Worm (Caenorhabditis elegans) whole organism, L1 larva: Measurements from ENCODE around the gene srlf-24.

Experiments
- C34B4.2 ChIP-seq: sonication (generic microtip); optimal IDR thresholded peaks from 2 replicates; lab custom pipeline; 2017; ENCODE audit warnings: mild to moderate bottlenecking, missing genetic modification characterization, missing compliant biosample characterization
- F16B12.6 ChIP-seq: fragments of 150-350 bp; optimal IDR thresholded peaks from 2 replicates; lab custom pipeline; 2014; ENCODE audit warnings: missing biosample characterization, missing genetic modification characterization
- Y116A8C.19 ChIP-seq: sonication (generic microtip); optimal IDR thresholded peaks from 2 replicates; lab custom pipeline; 2016; ENCODE audit warnings: missing compliant biosample characterization, missing genetic modification characterization, borderline replicate concordance
- aha-1 ChIP-seq: fragments of 150-350 bp; optimal IDR thresholded peaks from 2 replicates; lab custom pipeline; 2014; ENCODE audit warnings: missing biosample characterization, missing genetic modification characterization
- alr-1 ChIP-seq: fragments of 200-800 bp; sonication (Bioruptor generic); optimal IDR thresholded peaks from 2 replicates; lab custom pipeline; 2018; ENCODE audit warnings: borderline replicate concordance, mild to moderate bottlenecking, missing genetic modification characterization, missing compliant biosample characterization
- ama-1 ChIP-seq: fragments of 150-350 bp; optimal IDR thresholded peaks from 2 replicates; lab custom pipeline; 2014
- blmp-1 ChIP-seq: fragments of 150-350 bp; optimal IDR thresholded peaks from 2 replicates; lab custom pipeline; 2014; ENCODE audit warnings: missing biosample characterization, missing genetic modification characterization
- ceh-8 ChIP-seq: fragments of 200-800 bp; sonication (Bioruptor generic); optimal IDR thresholded peaks from 2 replicates; lab custom pipeline; 2018; ENCODE audit warnings: mild to moderate bottlenecking, missing genetic modification characterization, moderate library complexity, missing compliant biosample characterization
- ceh-82 ChIP-seq, 3 experiments: fragments of 150-350 bp in 1 of 3; sonication (generic microtip) in 2 of 3; optimal IDR thresholded peaks; 2 replicates each; lab custom pipeline; 2014 to 2017; ENCODE audit warnings: missing biosample characterization in 3 of 3, missing genetic modification characterization in 3 of 3
- ceh-88 ChIP-seq: fragments of 200-800 bp; sonication (Bioruptor generic); IDR thresholded peaks from 2 replicates; pipeline ENCODE4 v1.3.6; 2022; ENCODE audit warnings: missing genetic modification characterization, missing compliant biosample characterization
- ceh-90 ChIP-seq: sonication (generic microtip); optimal IDR thresholded peaks from 2 replicates; lab custom pipeline; 2016; ENCODE audit warnings: missing genetic modification characterization, missing compliant biosample characterization
- ces-1 ChIP-seq: fragments of 150-350 bp; optimal IDR thresholded peaks from 2 replicates; lab custom pipeline; 2014; ENCODE audit warnings: missing biosample characterization, missing genetic modification reagents, missing genetic modification characterization
- efl-3 ChIP-seq: fragments of 200-800 bp; sonication (Bioruptor generic); optimal IDR thresholded peaks from 2 replicates; lab custom pipeline; 2018; ENCODE audit warnings: mild to moderate bottlenecking, missing genetic modification characterization, missing compliant biosample characterization
- egl-13 ChIP-seq: sonication (generic microtip); optimal IDR thresholded peaks from 2 replicates; lab custom pipeline; 2016; ENCODE audit warnings: missing genotype, missing genetic modification reagents, missing genetic modification characterization, missing compliant biosample characterization
- egl-27 ChIP-seq, 2 experiments: fragments of 150-350 bp in 1 of 2; sonication (generic microtip); optimal IDR thresholded peaks; 3 replicates each; lab custom pipeline; 2017 to 2018; ENCODE audit warnings: missing biosample characterization in 2 of 2, missing genetic modification characterization in 2 of 2, missing genetic modification reagents in 2 of 2
- elt-2 ChIP-seq: sonication (generic microtip); optimal IDR thresholded peaks from 2 replicates; lab custom pipeline; 2016; ENCODE audit warnings: missing genetic modification characterization, mild to moderate bottlenecking, inconsistent platforms, missing compliant biosample characterization, missing genetic modification reagents
- elt-3 ChIP-seq, 6 experiments: fragments of 150-350 bp in 1 of 6; sonication (generic microtip); optimal IDR thresholded peaks; 2 replicates each; lab custom pipeline; 2017 to 2018; ENCODE audit warnings: missing biosample characterization in 6 of 6, missing genetic modification characterization in 6 of 6, inconsistent platforms in 1 of 6
- ets-5 ChIP-seq: fragments of 200-800 bp; sonication (Bioruptor generic); IDR thresholded peaks from 2 replicates; pipeline ENCODE4 v1.3.6; 2022; ENCODE audit warnings: missing genetic modification characterization, missing compliant biosample characterization
- fkh-10 ChIP-seq: sonication (generic microtip); optimal IDR thresholded peaks from 2 replicates; lab custom pipeline; 2017; ENCODE audit warnings: missing biosample characterization, missing genetic modification reagents, missing genetic modification characterization
- fkh-8 ChIP-seq: sonication (generic microtip); optimal IDR thresholded peaks from 2 replicates; lab custom pipeline; 2016; ENCODE audit warnings: mild to moderate bottlenecking, missing genetic modification characterization, missing compliant biosample characterization
- irx-1 ChIP-seq: sonication (generic microtip); optimal IDR thresholded peaks from 2 replicates; lab custom pipeline; 2016; ENCODE audit warnings: missing genetic modification characterization, missing compliant biosample characterization
- isw-1 ChIP-seq: fragments of 200-800 bp; sonication (Bioruptor generic); IDR thresholded peaks from 2 replicates; pipeline ENCODE4 v1.3.6; 2022; ENCODE audit warnings: missing genetic modification characterization, missing compliant biosample characterization
- jun-1 ChIP-seq: fragments of 150-350 bp; optimal IDR thresholded peaks from 2 replicates; lab custom pipeline; 2014; ENCODE audit warnings: missing biosample characterization, missing genetic modification reagents, missing genetic modification characterization
- lin-35 ChIP-seq, 2 experiments: fragments of 150-350 bp; optimal IDR thresholded peaks; 2 replicates each; lab custom pipeline; 2014; ENCODE audit warnings: missing biosample characterization in 2 of 2, missing genetic modification characterization in 2 of 2, missing genetic modification reagents in 2 of 2
- lin-39 ChIP-seq: fragments of 150-350 bp; optimal IDR thresholded peaks from 2 replicates; lab custom pipeline; 2014; ENCODE audit warnings: missing biosample characterization, missing genetic modification reagents, missing genetic modification characterization
- lir-3 ChIP-seq: sonication (generic microtip); optimal IDR thresholded peaks from 2 replicates; lab custom pipeline; 2016; ENCODE audit warnings: mild to moderate bottlenecking, missing genetic modification characterization, moderate library complexity, missing compliant biosample characterization; ENCODE audit not compliant: poor library complexity
- lsy-2 ChIP-seq, 2 experiments: fragments of 150-350 bp; optimal IDR thresholded peaks; 2 replicates each; lab custom pipeline; 2014; ENCODE audit warnings: missing biosample characterization in 2 of 2, missing genetic modification characterization in 2 of 2
- mdl-1 ChIP-seq, 2 experiments: fragments of 150-350 bp; optimal IDR thresholded peaks; 2 replicates each; lab custom pipeline; 2014 to 2017; ENCODE audit warnings: missing biosample characterization in 2 of 2, missing genetic modification characterization in 2 of 2, inconsistent platforms in 1 of 2
- mef-2 ChIP-seq: fragments of 150-350 bp; optimal IDR thresholded peaks from 2 replicates; lab custom pipeline; 2014; ENCODE audit warnings: missing biosample characterization, missing genetic modification characterization
- nhr-11 ChIP-seq: fragments of 150-350 bp; optimal IDR thresholded peaks from 2 replicates; lab custom pipeline; 2014; ENCODE audit warnings: missing biosample characterization, missing genetic modification characterization
- nhr-19 ChIP-seq: fragments of 200-800 bp; sonication (Bioruptor generic); conservative IDR thresholded peaks from 2 replicates; pipeline ENCODE4 v1.3.6; 2022; ENCODE audit warnings: missing genetic modification characterization, missing compliant biosample characterization
- nhr-20 ChIP-seq: sonication (generic microtip); optimal IDR thresholded peaks from 2 replicates; lab custom pipeline; 2016; ENCODE audit warnings: mild to moderate bottlenecking, missing genetic modification characterization, missing compliant biosample characterization
- nhr-237 ChIP-seq: fragments of 150-350 bp; optimal IDR thresholded peaks from 2 replicates; lab custom pipeline; 2014; ENCODE audit warnings: missing biosample characterization, missing genetic modification characterization
- nhr-47 ChIP-seq: sonication (generic microtip); optimal IDR thresholded peaks from 2 replicates; lab custom pipeline; 2016; ENCODE audit warnings: mild to moderate bottlenecking, missing genetic modification characterization, moderate library complexity, missing compliant biosample characterization
- nhr-71 ChIP-seq: sonication (generic microtip); optimal IDR thresholded peaks from 2 replicates; lab custom pipeline; 2016; ENCODE audit warnings: mild to moderate bottlenecking, missing genetic modification characterization, moderate library complexity, missing compliant biosample characterization
- nhr-77 ChIP-seq: fragments of 150-350 bp; optimal IDR thresholded peaks from 2 replicates; lab custom pipeline; 2014; ENCODE audit warnings: missing biosample characterization, missing genetic modification characterization
- nhr-85 ChIP-seq: sonication (generic microtip); peaks from one replicate; lab custom pipeline; 2016; ENCODE audit warnings: missing genetic modification characterization, inconsistent platforms, missing compliant biosample characterization
- pag-3 ChIP-seq: sonication (generic microtip); optimal IDR thresholded peaks from 2 replicates; lab custom pipeline; 2017; ENCODE audit warnings: missing genetic modification characterization, mild to moderate bottlenecking, missing compliant biosample characterization, antibody characterized with exemption, borderline replicate concordance; ENCODE audit not compliant: insufficient read depth
- pax-3 ChIP-seq: fragments of 200-800 bp; sonication (Bioruptor generic); optimal IDR thresholded peaks from 2 replicates; lab custom pipeline; 2018; ENCODE audit warnings: mild to moderate bottlenecking, missing genetic modification characterization, moderate library complexity, missing compliant biosample characterization
- pqm-1 ChIP-seq: sonication (generic microtip); optimal IDR thresholded peaks from 3 replicates; lab custom pipeline; 2017; ENCODE audit warnings: missing biosample characterization, missing genetic modification characterization
- snpc-4 ChIP-seq: fragments of 150-350 bp; optimal IDR thresholded peaks from 2 replicates; lab custom pipeline; 2014; ENCODE audit warnings: missing biosample characterization, missing genetic modification characterization
- sox-4 ChIP-seq: sonication (generic microtip); optimal IDR thresholded peaks from 2 replicates; lab custom pipeline; 2016; ENCODE audit warnings: missing genetic modification characterization, missing compliant biosample characterization
- sptf-1 ChIP-seq: fragments of 150-350 bp; optimal IDR thresholded peaks from 2 replicates; lab custom pipeline; 2014; ENCODE audit warnings: missing biosample characterization, missing genetic modification characterization
- swsn-7 ChIP-seq: sonication (generic microtip); optimal IDR thresholded peaks from 2 replicates; lab custom pipeline; 2016; ENCODE audit warnings: missing genetic modification characterization, missing compliant biosample characterization
- tbx-2 ChIP-seq: sonication (generic microtip); optimal IDR thresholded peaks from 2 replicates; lab custom pipeline; 2016; ENCODE audit warnings: missing genetic modification characterization, missing compliant biosample characterization
- tlp-1 ChIP-seq: fragments of 150-350 bp; optimal IDR thresholded peaks from 2 replicates; lab custom pipeline; 2014; ENCODE audit warnings: missing biosample characterization, missing genetic modification characterization
- unc-130 ChIP-seq: fragments of 150-350 bp; optimal IDR thresholded peaks from 2 replicates; lab custom pipeline; 2017; ENCODE audit warnings: missing biosample characterization, missing genetic modification characterization, inconsistent platforms
- unc-30 ChIP-seq: sonication (generic microtip); optimal IDR thresholded peaks from 2 replicates; lab custom pipeline; 2017; ENCODE audit warnings: missing biosample characterization, missing genetic modification characterization
- unc-86 ChIP-seq: sonication (generic microtip); optimal IDR thresholded peaks from 2 replicates; lab custom pipeline; 2016; ENCODE audit warnings: missing genetic modification characterization, missing compliant biosample characterization
- unc-98 ChIP-seq: fragments of 200-800 bp; sonication (Bioruptor generic); IDR thresholded peaks from 2 replicates; pipeline ENCODE4 v1.3.6; 2022; ENCODE audit warnings: missing genetic modification characterization, missing compliant biosample characterization
- xbp-1 ChIP-seq: sonication (generic microtip); optimal IDR thresholded peaks from 2 replicates; lab custom pipeline; 2016; ENCODE audit warnings: missing genetic modification characterization, missing compliant biosample characterization
- zag-1 ChIP-seq: fragments of 150-350 bp; optimal IDR thresholded peaks from 2 replicates; lab custom pipeline; 2014; ENCODE audit warnings: missing biosample characterization, missing genetic modification characterization
- ztf-4 ChIP-seq: fragments of 150-350 bp; optimal IDR thresholded peaks from 2 replicates; lab custom pipeline; 2014; ENCODE audit warnings: missing biosample characterization, missing genetic modification characterization

srlf-24 gene

ce11 chrIV:11110995-11111619, 5.5 kb upstream of the srlf-24 start, which contains the start of gene rps-5:
TSS of gene rps-5 (minus strand) at chrIV:11111045.
- TF ChIP-seq unc-130 (tag; lab: Kevin White, UChicago) = peak; percentile 34
- peak; percentile 12 for TF ChIP-seq elt-2 (tag; lab: Kevin White, UChicago)
- TF ChIP-seq fkh-8 (tag; lab: Kevin White, UChicago) = peak; percentile 21
- TF ChIP-seq pax-3 (tag; lab: Kevin White, UChicago) = no peak
- TF ChIP-seq nhr-47 (tag; lab: Kevin White, UChicago) = peak; percentile 70
- no peak for TF ChIP-seq ceh-88 (GFP tag; lab: Robert Waterston, UW)
- no peak for TF ChIP-seq pqm-1 (tag; lab: Kevin White, UChicago)
- TF ChIP-seq sox-4 (tag; lab: Kevin White, UChicago) = no peak
- TF ChIP-seq fkh-10 (GFP tag; lab: Kevin White, UChicago) = no peak
- TF ChIP-seq swsn-7 (tag; lab: Kevin White, UChicago) = peak; percentile 61
- no peak for TF ChIP-seq egl-13 (tag; lab: Kevin White, UChicago)
- TF ChIP-seq nhr-237 (tag; lab: Kevin White, UChicago) = no peak
- TF ChIP-seq F16B12.6 (tag; lab: Kevin White, UChicago) = no peak
- no peak for TF ChIP-seq Y116A8C.19 (tag; lab: Kevin White, UChicago)
- TF ChIP-seq tlp-1 (tag; lab: Kevin White, UChicago) = no peak
- TF ChIP-seq aha-1 (tag; lab: Kevin White, UChicago) = no peak
- peak; percentile 59 for TF ChIP-seq nhr-20
- no peak for TF ChIP-seq sptf-1
- TF ChIP-seq lin-35 (GFP tag; optimal IDR thresholded peaks at IDR 0.05; lab: Kevin White, UChicago) = peak; percentile 80 to 92
- TF ChIP-seq ceh-8 (GFP tag; lab: Kevin White, UChicago) = no peak
- TF ChIP-seq ceh-90 (tag; lab: Kevin White, UChicago) = no peak
- no peak for TF ChIP-seq unc-30 (tag; lab: Kevin White, UChicago)
- TF ChIP-seq xbp-1 (tag; lab: Kevin White, UChicago) = peak; percentile 89
- peak; percentile 80 to 92 for TF ChIP-seq lsy-2 (tag; optimal IDR thresholded peaks at IDR 0.05; lab: Kevin White, UChicago)
- no peak for TF ChIP-seq lir-3 (tag; lab: Kevin White, UChicago)
- TF ChIP-seq zag-1 (tag; lab: Kevin White, UChicago) = peak; percentile 42
- TF ChIP-seq nhr-85 (tag; lab: Kevin White, UChicago) = peak; percentile 80
- TF ChIP-seq mdl-1 (tag; optimal IDR thresholded peaks at IDR 0.05; lab: Kevin White, UChicago) = peak in 1 of 2 experiments; percentile 50
- no peak for TF ChIP-seq unc-98 (GFP tag; lab: Robert Waterston, UW)
- TF ChIP-seq nhr-19 (GFP tag; lab: Robert Waterston, UW) = peak; percentile 66
- TF ChIP-seq alr-1 (tag; lab: Kevin White, UChicago) = no peak
- peak; percentile 36 for TF ChIP-seq nhr-77 (tag; lab: Kevin White, UChicago)
- peak; percentile 59 for TF ChIP-seq tbx-2 (tag; lab: Kevin White, UChicago)
- peak; percentile 20 for TF ChIP-seq irx-1 (tag; lab: Kevin White, UChicago)
- peak; percentile 44 to 71 (median 59) for TF ChIP-seq ceh-82 (tag; optimal IDR thresholded peaks at IDR 0.05; lab: Kevin White, UChicago)
- TF ChIP-seq nhr-71 (tag; lab: Kevin White, UChicago) = peak; percentile 80
- no peak for TF ChIP-seq pag-3 (tag; lab: Kevin White, UChicago)
- TF ChIP-seq blmp-1 (tag; lab: Kevin White, UChicago) = peak; percentile 54
- TF ChIP-seq ces-1 (GFP tag; lab: Kevin White, UChicago) = no peak
- TF ChIP-seq efl-3 (GFP tag; lab: Kevin White, UChicago) = no peak
- no peak for TF ChIP-seq egl-27 (tag; optimal IDR thresholded peaks at IDR 0.05; lab: Kevin White, UChicago)
- peak; percentile 43 for TF ChIP-seq jun-1 (tag; lab: Kevin White, UChicago)
- TF ChIP-seq unc-86 = peak; percentile 22
- no peak for TF ChIP-seq lin-39 (tag; lab: Kevin White, UChicago)
- TF ChIP-seq C34B4.2 (tag; lab: Kevin White, UChicago) = no peak
- no peak for TF ChIP-seq ets-5 (GFP tag; lab: Robert Waterston, UW)
- no peak for TF ChIP-seq ama-1 (lab: Kevin White, UChicago)
- no peak for TF ChIP-seq mef-2 (tag; lab: Kevin White, UChicago)
- peak; percentile 58 for TF ChIP-seq isw-1 (GFP tag; lab: Robert Waterston, UW)
- TF ChIP-seq snpc-4 = peak; percentile 35
- no peak for TF ChIP-seq nhr-11 (tag; lab: Kevin White, UChicago)
- peak in 1 of 6 experiments; percentile 11 for TF ChIP-seq elt-3 (tag; optimal IDR thresholded peaks at IDR 0.05; lab: Kevin White, UChicago)
- TF ChIP-seq ztf-4 = no peak
